Fruit fly (Drosophila melanogaster) whole organism, adult: Measurements from ENCODE around the gene CG14662.

Experiments
- CG11617 ChIP-seq: fragments of 200-800 bp; sonication (Bioruptor generic); optimal IDR thresholded peaks from 2 replicates; lab custom pipeline; 2017; ENCODE audit warnings: mild to moderate bottlenecking, missing biosample characterization, missing genetic modification reagents, missing genetic modification characterization
- CG1620 ChIP-seq: fragments of 200-800 bp; sonication (Bioruptor generic); optimal IDR thresholded peaks from 2 replicates; lab custom pipeline; 2016; ENCODE audit warnings: missing biosample characterization, missing genetic modification characterization
- CG33017 ChIP-seq: fragments of 200-800 bp; sonication (Bioruptor generic); optimal IDR thresholded peaks from 2 replicates; lab custom pipeline; 2018; ENCODE audit warnings: missing biosample characterization, mild to moderate bottlenecking, missing genetic modification characterization, moderate library complexity
- CG7045 ChIP-seq: fragments of 200-800 bp; sonication (Bioruptor generic); optimal IDR thresholded peaks from 2 replicates; lab custom pipeline; 2017; ENCODE audit warnings: missing biosample characterization, mild to moderate bottlenecking, missing genetic modification characterization
- CG7101 ChIP-seq: fragments of 200-800 bp; sonication (Bioruptor generic); optimal IDR thresholded peaks from 2 replicates; lab custom pipeline; 2018; ENCODE audit warnings: missing biosample characterization, mild to moderate bottlenecking, missing genetic modification characterization, moderate library complexity
- Crg-1 ChIP-seq: fragments of 200-800 bp; sonication (Bioruptor generic); optimal IDR thresholded peaks from 2 replicates; lab custom pipeline; 2016; ENCODE audit warnings: missing biosample characterization, missing genetic modification characterization
- Hr96 ChIP-seq: fragments of 200-800 bp; sonication (Bioruptor generic); optimal IDR thresholded peaks from 2 replicates; lab custom pipeline; 2016; ENCODE audit warnings: missing biosample characterization, missing genetic modification characterization
- Mnt ChIP-seq: fragments of 200-800 bp; sonication (Bioruptor generic); optimal IDR thresholded peaks from 2 replicates; lab custom pipeline; 2016; ENCODE audit warnings: missing biosample characterization, mild to moderate bottlenecking, missing genetic modification characterization
- cic ChIP-seq: fragments of 200-800 bp; sonication (Bioruptor generic); optimal IDR thresholded peaks from 2 replicates; lab custom pipeline; 2017; ENCODE audit warnings: missing biosample characterization, mild to moderate bottlenecking, missing genetic modification characterization, moderate library complexity
- kay ChIP-seq: fragments of 200-800 bp; sonication (Bioruptor generic); peaks from one replicate; lab custom pipeline; 2016; ENCODE audit warnings: missing biosample characterization, missing genetic modification characterization, borderline replicate concordance
- ovo ChIP-seq: fragments of 200-800 bp; sonication (Bioruptor generic); optimal IDR thresholded peaks from 2 replicates; lab custom pipeline; 2016; ENCODE audit warnings: missing biosample characterization, missing genetic modification characterization
- pad ChIP-seq: fragments of 200-800 bp; sonication (Bioruptor generic); optimal IDR thresholded peaks from 3 replicates; lab custom pipeline; 2017; ENCODE audit warnings: missing biosample characterization, missing genetic modification characterization, mild to moderate bottlenecking, moderate library complexity, missing genetic modification reagents
- toe ChIP-seq: fragments of 200-800 bp; sonication (Bioruptor generic); optimal IDR thresholded peaks from 2 replicates; lab custom pipeline; 2016; ENCODE audit warnings: missing biosample characterization, missing genetic modification characterization

DNA sequence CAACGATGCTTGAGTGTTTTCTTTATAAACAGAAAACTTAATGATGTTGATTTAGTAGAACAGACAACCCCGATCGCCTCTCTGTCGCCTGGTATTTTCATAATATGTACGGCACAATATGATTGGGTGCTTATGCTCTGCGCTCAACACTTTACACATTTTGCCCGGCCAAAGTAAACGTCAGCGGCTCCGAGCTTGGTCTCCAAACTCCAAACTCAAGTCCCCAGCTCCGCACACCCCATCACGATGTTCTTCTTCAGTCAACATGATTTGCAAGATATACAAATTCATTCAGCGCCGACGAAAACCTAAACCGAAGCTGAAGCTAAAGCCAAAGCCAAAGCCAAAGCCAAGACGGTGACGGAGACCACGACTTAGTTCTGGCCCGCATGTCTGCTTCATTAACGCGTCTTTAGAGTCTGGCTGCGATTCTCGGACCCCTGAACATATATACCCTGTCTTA lies 8.7 kb downstream of the CG14662 start:
- no peak for TF ChIP-seq CG7045 (GFP tag; lab: Kevin White, UChicago)
- TF ChIP-seq Mnt (GFP tag; lab: Kevin White, UChicago), result no peak
- TF ChIP-seq cic (GFP tag; lab: Kevin White, UChicago), result no peak
- TF ChIP-seq ovo (GFP tag; lab: Kevin White, UChicago), result no peak
- TF ChIP-seq CG33017 (tag; lab: Kevin White, UChicago), result no peak
- no peak for TF ChIP-seq toe (GFP tag; lab: Kevin White, UChicago)
- no peak for TF ChIP-seq CG1620
- TF ChIP-seq Hr96 (GFP tag; lab: Kevin White, UChicago), result no peak
- TF ChIP-seq pad (GFP tag; lab: Kevin White, UChicago), result no peak
- TF ChIP-seq kay (GFP tag; lab: Kevin White, UChicago), result no peak
- no peak for TF ChIP-seq Crg-1 (GFP tag; lab: Kevin White, UChicago)
- no peak for TF ChIP-seq CG7101 (tag; lab: Kevin White, UChicago)
- TF ChIP-seq CG11617, result no peak
